Fruit fly (Drosophila melanogaster): ENCODE data around the gene SkpD.

DNA sequence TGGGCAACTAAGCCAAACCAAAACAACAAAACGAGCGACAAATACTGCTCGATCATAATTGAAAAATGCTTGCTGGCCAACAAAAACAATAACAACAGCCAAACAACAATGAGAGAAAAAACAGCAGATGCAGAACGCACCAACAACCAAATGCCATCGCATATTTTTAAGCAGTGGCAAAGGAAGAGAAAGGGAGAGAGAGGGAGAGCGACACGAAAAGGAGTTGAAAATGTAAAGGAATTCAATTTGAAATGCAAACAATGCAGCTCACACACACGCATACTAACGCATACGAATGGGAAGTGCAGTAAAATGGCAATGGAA, 23.9 kb upstream of the SkpD start:
- TF ChIP-seq CG12605 (GFP tag; IDR thresholded peaks at IDR 0.05), result no peak
- no peak for TF ChIP-seq CG4496 (GFP tag; IDR thresholded peaks at IDR 0.05)
- no peak for TF ChIP-seq CG13204 (GFP tag; optimal IDR thresholded peaks at IDR 0.05)
- no peak for TF ChIP-seq Pif1B (GFP tag; optimal IDR thresholded peaks at IDR 0.05)
- no peak for TF ChIP-seq CG14655 (GFP tag; optimal IDR thresholded peaks at IDR 0.05)
- TF ChIP-seq EcR (GFP tag; optimal IDR thresholded peaks at IDR 0.05), result no peak
- TF ChIP-seq CG15710 (tag; optimal IDR thresholded peaks at IDR 0.05), result no peak
- no peak for TF ChIP-seq CG10348 (GFP tag; IDR thresholded peaks at IDR 0.05)
- no peak for TF ChIP-seq Snoo (tag; optimal IDR thresholded peaks at IDR 0.05)
- no peak for TF ChIP-seq CG17806 (tag; optimal IDR thresholded peaks at IDR 0.05)
- TF ChIP-seq D1 (tag; optimal IDR thresholded peaks at IDR 0.05), result no peak
